Worm (Caenorhabditis elegans) whole organism, early embryonic: Measurements from ENCODE around the gene ZK1067.4.

Experiments used
- B0310.2 ChIP-seq: sonication (generic microtip); optimal IDR thresholded peaks from 2 replicates; lab custom pipeline; 2016; ENCODE audit warnings: mild to moderate bottlenecking, missing genetic modification characterization, missing compliant biosample characterization
- F13C5.2 ChIP-seq: sonication (generic microtip); optimal IDR thresholded peaks from 2 replicates; lab custom pipeline; 2017; ENCODE audit warnings: mild to moderate bottlenecking, missing genetic modification characterization, inconsistent platforms, missing compliant biosample characterization
- aly-1 ChIP-seq: sonication (generic microtip); optimal IDR thresholded peaks from 2 replicates; lab custom pipeline; 2016; ENCODE audit warnings: missing genetic modification characterization, missing compliant biosample characterization
- ama-1 ChIP-seq: fragments of 150-350 bp; optimal IDR thresholded peaks from 2 replicates; lab custom pipeline; 2014
- ceh-13 ChIP-seq: fragments of 200-800 bp; sonication (Bioruptor generic); optimal IDR thresholded peaks from 2 replicates; lab custom pipeline; 2018; ENCODE audit warnings: mild to moderate bottlenecking, missing genetic modification characterization, missing compliant biosample characterization
- ceh-36 ChIP-seq: sonication (generic microtip); optimal IDR thresholded peaks from 2 replicates; lab custom pipeline; 2016; ENCODE audit warnings: missing genetic modification characterization, inconsistent platforms, missing compliant biosample characterization
- ets-7 ChIP-seq: sonication (generic microtip); optimal IDR thresholded peaks from 2 replicates; lab custom pipeline; 2016; ENCODE audit warnings: missing genotype, missing genetic modification characterization, missing compliant biosample characterization
- flt-1 ChIP-seq: fragments of 200-800 bp; sonication (Bioruptor generic); IDR thresholded peaks from 2 replicates; pipeline ENCODE4 v1.3.6; 2022; ENCODE audit warnings: missing genetic modification characterization, missing compliant biosample characterization
- hmbx-1 ChIP-seq: sonication (generic microtip); optimal IDR thresholded peaks from 2 replicates; lab custom pipeline; 2016; ENCODE audit warnings: mild to moderate bottlenecking, missing genetic modification characterization, missing compliant biosample characterization
- hmg-4 ChIP-seq: fragments of 200-800 bp; sonication (Bioruptor generic); optimal IDR thresholded peaks from 2 replicates; lab custom pipeline; 2018; ENCODE audit warnings: mild to moderate bottlenecking, missing genetic modification characterization, missing compliant biosample characterization
- hnd-1 ChIP-seq: sonication (generic microtip); optimal IDR thresholded peaks from 2 replicates; lab custom pipeline; 2016; ENCODE audit warnings: missing genetic modification characterization, missing compliant biosample characterization
- pes-1 ChIP-seq: fragments of 200-800 bp; sonication (Bioruptor generic); IDR thresholded peaks from 2 replicates; pipeline ENCODE4 v1.3.6; 2022; ENCODE audit warnings: missing genetic modification reagents, missing genetic modification characterization, missing compliant biosample characterization
- scrt-1 ChIP-seq: fragments of 200-800 bp; sonication (Bioruptor generic); IDR thresholded peaks from 2 replicates; pipeline ENCODE4 v1.3.6; 2022; ENCODE audit warnings: missing genetic modification characterization, missing compliant biosample characterization
- sea-1 ChIP-seq: fragments of 200-800 bp; sonication (Bioruptor generic); conservative IDR thresholded peaks from 2 replicates; pipeline ENCODE4 v1.3.6; 2022; ENCODE audit warnings: missing genetic modification characterization, missing compliant biosample characterization
- tbx-11 ChIP-seq: fragments of 200-800 bp; sonication (Bioruptor generic); IDR thresholded peaks from 2 replicates; pipeline ENCODE4 v1.3.6; 2022; ENCODE audit warnings: missing genetic modification characterization, missing compliant biosample characterization
- tbx-37 ChIP-seq: fragments of 200-800 bp; sonication (Bioruptor generic); conservative IDR thresholded peaks from 2 replicates; pipeline ENCODE4 v1.3.6; 2022; ENCODE audit warnings: missing genetic modification reagents, missing genetic modification characterization, missing compliant biosample characterization
- tra-4 ChIP-seq: sonication (generic microtip); optimal IDR thresholded peaks from 2 replicates; lab custom pipeline; 2017; ENCODE audit warnings: missing genetic modification characterization, missing compliant biosample characterization

The ZK1067.4 gene

ce11 chrII:9254187-9254586 lies 44.0 kb downstream of the ZK1067.4 start, which contains the start of gene nlp-82:
TSS of gene nlp-82 (minus strand) at chrII:9254287.
- TF ChIP-seq hmbx-1 (tag; lab: Kevin White, UChicago) (no peak), hnd-1 (no peak), flt-1 (GFP tag; lab: Robert Waterston, UW) (no peak), F13C5.2 (tag; lab: Kevin White, UChicago) (no peak), ceh-36 (tag; lab: Kevin White, UChicago) (no peak), sea-1 (no peak), tbx-37 (GFP tag; lab: Robert Waterston, UW) (no peak), pes-1 (no peak), aly-1 (no peak), B0310.2 (tag; lab: Kevin White, UChicago) (no peak), tra-4 (tag; lab: Kevin White, UChicago) (no peak), hmg-4 (GFP tag; lab: Kevin White, UChicago) (no peak), ets-7 (tag; lab: Kevin White, UChicago) (no peak), ama-1 (lab: Kevin White, UChicago) (no peak), scrt-1 (no peak), tbx-11 (GFP tag; lab: Robert Waterston, UW) (no peak), ceh-13 (GFP tag; lab: Kevin White, UChicago) (no peak)

- TF ChIP-seq hnd-1 (no peak), F13C5.2 (tag; lab: Kevin White, UChicago) (no peak), B0310.2 (tag; lab: Kevin White, UChicago) (peak; percentile 51), scrt-1 (no peak), aly-1 (no peak), pes-1 (no peak; the same call in 1 of the 2 replicates), ama-1 (lab: Kevin White, UChicago) (peak; percentile 80), sea-1 (no peak), hmbx-1 (tag; lab: Kevin White, UChicago) (no peak), hmg-4 (GFP tag; lab: Kevin White, UChicago) (peak; percentile 35), tbx-11 (GFP tag; lab: Robert Waterston, UW) (no peak)
These were observed 47.9 kb downstream of the ZK1067.4 start for ce11 chrII:9258034-9258556.

ce11 chrII:9258566-9258965 lies 48.4 kb downstream of the ZK1067.4 start:
- TF ChIP-seq ama-1 (lab: Kevin White, UChicago) = peak; percentile 1
- no peak for TF ChIP-seq pes-1

ce11 chrII:9260026-9260425 lies 49.9 kb downstream of the ZK1067.4 start:
- TF ChIP-seq ets-7 (tag; lab: Kevin White, UChicago) (no peak), tbx-37 (GFP tag; lab: Robert Waterston, UW) (no peak), hmg-4 (GFP tag; lab: Kevin White, UChicago) (peak; percentile 25)

- TF ChIP-seq hmbx-1 (tag; lab: Kevin White, UChicago) (no peak), B0310.2 (tag; lab: Kevin White, UChicago) (no peak), ets-7 (tag; lab: Kevin White, UChicago) (no peak), ama-1 (lab: Kevin White, UChicago) (no peak), ceh-13 (GFP tag; lab: Kevin White, UChicago) (no peak), hnd-1 (no peak), ceh-36 (tag; lab: Kevin White, UChicago) (no peak), tbx-11 (GFP tag; lab: Robert Waterston, UW) (no peak), aly-1 (no peak), F13C5.2 (tag; lab: Kevin White, UChicago) (no peak), pes-1 (no peak), tra-4 (tag; lab: Kevin White, UChicago) (no peak), tbx-37 (GFP tag; lab: Robert Waterston, UW) (no peak), sea-1 (no peak), flt-1 (GFP tag; lab: Robert Waterston, UW) (no peak), hmg-4 (GFP tag; lab: Kevin White, UChicago) (no peak), scrt-1 (no peak)
These were observed 51.2 kb downstream of the ZK1067.4 start for ce11 chrII:9261403-9261802.

- TF ChIP-seq ceh-13 (GFP tag; lab: Kevin White, UChicago) (no peak), hmg-4 (GFP tag; lab: Kevin White, UChicago) (peak; percentile 48)
These were observed 51.9 kb downstream of the ZK1067.4 start, which contains the start of gene aqp-2 for ce11 chrII:9261931-9262562. TSS of gene aqp-2 (minus strand) at chrII:9261981.
